Worm (Caenorhabditis elegans) whole organism, early embryonic: Measurements from ENCODE around the gene acs-4.

Experiments
- B0310.2 ChIP-seq: sonication (generic microtip); optimal IDR thresholded peaks from 2 replicates; lab custom pipeline; 2016; ENCODE audit warnings: mild to moderate bottlenecking, missing genetic modification characterization, missing compliant biosample characterization
- ceh-36 ChIP-seq: sonication (generic microtip); optimal IDR thresholded peaks from 2 replicates; lab custom pipeline; 2016; ENCODE audit warnings: missing genetic modification characterization, inconsistent platforms, missing compliant biosample characterization
- tbx-11 ChIP-seq: fragments of 200-800 bp; sonication (Bioruptor generic); IDR thresholded peaks from 2 replicates; pipeline ENCODE4 v1.3.6; 2022; ENCODE audit warnings: missing genetic modification characterization, missing compliant biosample characterization

- TF ChIP-seq B0310.2 (tag; lab: Kevin White, UChicago) (no peak), tbx-11 (GFP tag; lab: Robert Waterston, UW) (no peak), ceh-36 (tag; lab: Kevin White, UChicago) (no peak)
Observed at ce11 chrIII:7201378-7202256, 34.0 kb downstream of the acs-4 start, which contains the start of gene dpy-31.
